Fruit fly (Drosophila melanogaster) whole organism, pupa: ENCODE measurements around the gene CG17187.

Source experiments
- CG14655 ChIP-seq: fragments of 200-800 bp; sonication (Bioruptor generic); optimal IDR thresholded peaks from 3 replicates; lab custom pipeline; 2017; ENCODE audit warnings: mild to moderate bottlenecking, missing biosample characterization, missing genetic modification reagents, missing genetic modification characterization
- CG15710 ChIP-seq: fragments of 200-800 bp; sonication (Bioruptor generic); optimal IDR thresholded peaks from 2 replicates; lab custom pipeline; 2018; ENCODE audit warnings: missing biosample characterization, mild to moderate bottlenecking, missing genetic modification characterization, moderate library complexity
- CG4496 ChIP-seq: fragments of 200-800 bp; sonication (Bioruptor generic); IDR thresholded peaks from 3 replicates; pipeline ENCODE4 v1.3.6; 2022; ENCODE audit warnings: missing biosample characterization, missing genetic modification characterization
- CG8159 ChIP-seq: fragments of 200-800 bp; sonication (Bioruptor generic); optimal IDR thresholded peaks from 3 replicates; lab custom pipeline; 2018; ENCODE audit warnings: missing biosample characterization, mild to moderate bottlenecking, missing genetic modification characterization, moderate library complexity
- CG9948 ChIP-seq: fragments of 200-800 bp; sonication (Bioruptor generic); optimal IDR thresholded peaks from 2 replicates; lab custom pipeline; 2018; ENCODE audit warnings: missing biosample characterization, mild to moderate bottlenecking, missing genetic modification characterization, moderate library complexity
- EcR ChIP-seq: fragments of 200-800 bp; sonication (Bioruptor generic); optimal IDR thresholded peaks from 3 replicates; lab custom pipeline; 2019; ENCODE audit warnings: missing biosample characterization, missing genetic modification characterization, mild to moderate bottlenecking, moderate library complexity, missing genetic modification reagents
- Ets98B ChIP-seq: fragments of 200-800 bp; sonication (Bioruptor generic); IDR thresholded peaks from 2 replicates; pipeline ENCODE4 v1.3.6; 2022; ENCODE audit warnings: missing biosample characterization, missing genetic modification characterization
- Pif1A ChIP-seq: fragments of 200-800 bp; sonication (Bioruptor generic); optimal IDR thresholded peaks from 3 replicates; lab custom pipeline; 2016; ENCODE audit warnings: missing biosample characterization, missing genetic modification characterization
- Pif1B ChIP-seq: fragments of 200-800 bp; sonication (Bioruptor generic); optimal IDR thresholded peaks from 3 replicates; lab custom pipeline; 2016; ENCODE audit warnings: missing biosample characterization, missing genetic modification characterization
- Snoo ChIP-seq: fragments of 200-800 bp; sonication (Bioruptor generic); optimal IDR thresholded peaks from 3 replicates; lab custom pipeline; 2017; ENCODE audit warnings: missing biosample characterization, mild to moderate bottlenecking, missing genetic modification characterization, inconsistent platforms
- fd96Ca ChIP-seq: fragments of 200-800 bp; sonication (Bioruptor generic); IDR thresholded peaks from 3 replicates; pipeline ENCODE4 v1.3.6; 2022; ENCODE audit warnings: missing biosample characterization, missing genetic modification characterization
- gl ChIP-seq: fragments of 200-800 bp; sonication (Bioruptor generic); optimal IDR thresholded peaks from 2 replicates; lab custom pipeline; 2018; ENCODE audit warnings: missing biosample characterization, mild to moderate bottlenecking, missing genetic modification characterization

DNA sequence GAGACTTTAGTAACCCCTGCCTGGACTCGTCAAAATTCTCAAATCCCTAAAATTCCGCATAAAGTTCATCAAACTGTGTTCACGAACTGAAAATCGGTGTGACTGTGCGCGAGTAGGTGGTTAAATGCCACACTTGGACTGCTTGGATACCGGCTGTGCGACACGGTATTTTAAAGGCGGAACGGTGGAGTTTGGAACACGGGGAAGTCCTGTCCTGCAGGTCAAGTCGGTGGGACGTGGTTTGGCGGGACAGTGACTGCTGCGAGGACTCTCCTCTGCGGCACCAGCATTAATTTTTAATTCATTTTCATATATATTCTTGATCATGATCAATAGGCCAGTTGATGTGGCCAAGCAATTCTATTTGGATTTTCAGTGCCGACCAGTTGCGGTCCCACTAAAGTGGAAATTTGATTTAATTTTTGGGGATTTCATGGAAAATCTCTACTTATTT is 3.3 kb upstream of the CG17187 start, which contains the start of the genes Arfip and CG17721:
- no peak for TF ChIP-seq CG9948
- TF ChIP-seq fd96Ca: no peak
- TF ChIP-seq Snoo (tag; lab: Kevin White, UChicago): no peak
- TF ChIP-seq Pif1A: no peak
- no peak for TF ChIP-seq gl (tag; lab: Kevin White, UChicago)
- TF ChIP-seq CG14655 (GFP tag; lab: Kevin White, UChicago): no peak
- TF ChIP-seq CG4496 (GFP tag; lab: Robert Waterston, UW): no peak
- no peak for TF ChIP-seq Ets98B (GFP tag; lab: Robert Waterston, UW)
- peak; percentile 88 for TF ChIP-seq EcR
- TF ChIP-seq CG8159 (tag; lab: Kevin White, UChicago): no peak
- no peak for TF ChIP-seq Pif1B (GFP tag; lab: Kevin White, UChicago)
- TF ChIP-seq CG15710 (tag; lab: Kevin White, UChicago): no peak
